Fruit fly (Drosophila melanogaster) whole organism, embryonic: Measurements from ENCODE around the gene CG33986.

Experiments used
- Atf3 ChIP-seq: fragments of 200-800 bp; sonication (Bioruptor generic); optimal IDR thresholded peaks from 3 replicates; lab custom pipeline; 2016; ENCODE audit warnings: missing biosample characterization, missing genetic modification characterization
- Atf6 ChIP-seq: fragments of 200-800 bp; sonication (Bioruptor generic); IDR thresholded peaks from 2 replicates; pipeline ENCODE4 v1.3.6; 2022; ENCODE audit warnings: missing biosample characterization, missing genetic modification characterization
- BEAF-32 ChIP-seq: fragments of 200-800 bp; sonication (Bioruptor generic); optimal IDR thresholded peaks from 3 replicates; lab custom pipeline; 2017; ENCODE audit warnings: missing biosample characterization, missing genetic modification characterization, mild to moderate bottlenecking, moderate library complexity, missing genetic modification reagents
- CG10366 ChIP-seq: fragments of 200-800 bp; sonication (Bioruptor generic); IDR thresholded peaks from 2 replicates; pipeline ENCODE4 v1.3.6; 2022; ENCODE audit warnings: missing biosample characterization, missing genetic modification characterization
- CG11093 ChIP-seq: fragments of 200-800 bp; sonication (Bioruptor generic); IDR thresholded peaks from 3 replicates; pipeline ENCODE4 v1.3.6; 2022; ENCODE audit warnings: missing biosample characterization, missing genetic modification characterization
- CG11398 ChIP-seq: fragments of 200-800 bp; sonication (Bioruptor generic); optimal IDR thresholded peaks from 2 replicates; lab custom pipeline; 2016; ENCODE audit warnings: missing biosample characterization, missing genetic modification characterization
- CG12769 ChIP-seq: fragments of 200-800 bp; sonication (Bioruptor generic); optimal IDR thresholded peaks from 2 replicates; lab custom pipeline; 2019; ENCODE audit warnings: missing biosample characterization, mild to moderate bottlenecking, missing genetic modification characterization, moderate library complexity
- CG15479 ChIP-seq: fragments of 200-800 bp; sonication (Bioruptor generic); optimal IDR thresholded peaks from 3 replicates; lab custom pipeline; 2019; ENCODE audit warnings: missing biosample characterization, mild to moderate bottlenecking, missing genetic modification characterization, moderate library complexity
- CG17328 ChIP-seq: fragments of 200-800 bp; sonication (Bioruptor generic); IDR thresholded peaks from 2 replicates; pipeline ENCODE4 v1.3.6; 2022; ENCODE audit warnings: missing biosample characterization, missing genetic modification characterization
- CG17361 ChIP-seq: fragments of 200-800 bp; sonication (Bioruptor generic); IDR thresholded peaks from 3 replicates; pipeline ENCODE4 v1.3.6; 2022; ENCODE audit warnings: missing biosample characterization, missing genetic modification characterization
- CG17912 ChIP-seq: fragments of 200-800 bp; sonication (Bioruptor generic); optimal IDR thresholded peaks from 2 replicates; lab custom pipeline; 2018; ENCODE audit warnings: missing biosample characterization, mild to moderate bottlenecking, missing genetic modification characterization
- CG2129 ChIP-seq: fragments of 200-800 bp; sonication (Bioruptor generic); IDR thresholded peaks from 2 replicates; pipeline ENCODE4 v1.3.6; 2022; ENCODE audit warnings: missing biosample characterization, missing genetic modification characterization; ENCODE audit not compliant: partially characterized antibody
- CG2678 ChIP-seq: fragments of 200-800 bp; sonication (Bioruptor generic); optimal IDR thresholded peaks from 3 replicates; lab custom pipeline; 2019; ENCODE audit warnings: missing biosample characterization, mild to moderate bottlenecking, missing genetic modification characterization, moderate library complexity
- CG3065 ChIP-seq: fragments of 200-800 bp; sonication (Bioruptor generic); optimal IDR thresholded peaks from 2 replicates; lab custom pipeline; 2016; ENCODE audit warnings: missing biosample characterization, missing genetic modification characterization
- CG32532 ChIP-seq: fragments of 200-800 bp; sonication (Bioruptor generic); IDR thresholded peaks from 2 replicates; pipeline ENCODE4 v1.3.6; 2022; ENCODE audit warnings: missing biosample characterization, missing genetic modification characterization
- CG33213 ChIP-seq: fragments of 200-800 bp; sonication (Bioruptor generic); optimal IDR thresholded peaks from 3 replicates; lab custom pipeline; 2016; ENCODE audit warnings: missing biosample characterization, missing genetic modification characterization
- CG34376 ChIP-seq: fragments of 200-800 bp; sonication (Bioruptor generic); optimal IDR thresholded peaks from 2 replicates; lab custom pipeline; 2018; ENCODE audit warnings: missing biosample characterization, mild to moderate bottlenecking, missing genetic modification characterization
- CG4820 ChIP-seq: fragments of 200-800 bp; sonication (Bioruptor generic); optimal IDR thresholded peaks from 3 replicates; lab custom pipeline; 2016; ENCODE audit warnings: missing biosample characterization, missing genetic modification characterization
- CG5245 ChIP-seq: fragments of 200-800 bp; sonication (Bioruptor generic); optimal IDR thresholded peaks from 3 replicates; lab custom pipeline; 2016; ENCODE audit warnings: missing biosample characterization, missing genetic modification characterization
- CG6175 ChIP-seq: fragments of 200-800 bp; sonication (Bioruptor generic); IDR thresholded peaks from 3 replicates; pipeline ENCODE4 v1.3.6; 2022; ENCODE audit warnings: missing biosample characterization, missing genetic modification characterization
- CG7963 ChIP-seq: fragments of 200-800 bp; sonication (Bioruptor generic); IDR thresholded peaks from 3 replicates; pipeline ENCODE4 v1.3.6; 2022; ENCODE audit warnings: missing biosample characterization, missing genetic modification characterization; ENCODE audit not compliant: partially characterized antibody
- CG9817 ChIP-seq: fragments of 200-800 bp; sonication (Bioruptor generic); optimal IDR thresholded peaks from 2 replicates; lab custom pipeline; 2018; ENCODE audit warnings: missing biosample characterization, mild to moderate bottlenecking, missing genetic modification characterization, moderate library complexity
- Chrac-16 ChIP-seq: fragments of 200-800 bp; sonication (Bioruptor generic); optimal IDR thresholded peaks from 3 replicates; lab custom pipeline; 2016; ENCODE audit warnings: missing biosample characterization, missing genetic modification characterization
- CoRest ChIP-seq: fragments of 200-800 bp; sonication (Bioruptor generic); optimal IDR thresholded peaks from 3 replicates; lab custom pipeline; 2018; ENCODE audit warnings: missing biosample characterization, mild to moderate bottlenecking, missing genetic modification characterization, moderate library complexity
- CrebB ChIP-seq: fragments of 200-800 bp; sonication (Bioruptor generic); optimal IDR thresholded peaks from 3 replicates; lab custom pipeline; 2018; ENCODE audit warnings: missing biosample characterization, mild to moderate bottlenecking, missing genetic modification characterization
- D19A ChIP-seq: fragments of 200-800 bp; optimal IDR thresholded peaks from 3 replicates; lab custom pipeline; 2019; ENCODE audit warnings: missing biosample characterization, mild to moderate bottlenecking, missing genetic modification characterization, moderate library complexity
- Dbx ChIP-seq: fragments of 200-800 bp; sonication (Bioruptor generic); IDR thresholded peaks from 3 replicates; pipeline ENCODE4 v1.3.6; 2022; ENCODE audit warnings: missing biosample characterization, missing genetic modification characterization
- E2f2 ChIP-seq: fragments of 200-800 bp; sonication (Bioruptor generic); IDR thresholded peaks from 2 replicates; pipeline ENCODE4 v1.3.6; 2022; ENCODE audit warnings: missing biosample characterization, missing genetic modification characterization
- Ets65A ChIP-seq: fragments of 200-800 bp; sonication (Bioruptor generic); peaks from one replicate; lab custom pipeline; 2016; ENCODE audit warnings: missing biosample characterization, missing genetic modification characterization
- Gsc ChIP-seq: fragments of 200-800 bp; sonication (Bioruptor generic); IDR thresholded peaks from 2 replicates; pipeline ENCODE4 v1.3.6; 2022; ENCODE audit warnings: missing biosample characterization, missing genetic modification characterization
- HmgD ChIP-seq: fragments of 200-800 bp; sonication (Bioruptor generic); optimal IDR thresholded peaks from 3 replicates; lab custom pipeline; 2016; ENCODE audit warnings: missing biosample characterization, missing genetic modification characterization
- Lim3 ChIP-seq: fragments of 200-800 bp; sonication (Bioruptor generic); IDR thresholded peaks from 2 replicates; pipeline ENCODE4 v1.3.6; 2022; ENCODE audit warnings: missing biosample characterization, missing genetic modification characterization
- Mrtf ChIP-seq: fragments of 200-800 bp; sonication (Bioruptor generic); IDR thresholded peaks from 3 replicates; pipeline ENCODE4 v1.3.6; 2022; ENCODE audit warnings: missing biosample characterization, missing genetic modification characterization
- Neu2 ChIP-seq: fragments of 200-800 bp; sonication (Bioruptor generic); optimal IDR thresholded peaks from 3 replicates; lab custom pipeline; 2016; ENCODE audit warnings: missing biosample characterization, missing genetic modification characterization, borderline replicate concordance
- Six4 ChIP-seq: fragments of 200-800 bp; sonication (Bioruptor generic); optimal IDR thresholded peaks from 2 replicates; lab custom pipeline; 2016; ENCODE audit warnings: missing biosample characterization, missing genetic modification characterization
- Taf1 ChIP-seq: fragments of 200-800 bp; sonication (Bioruptor generic); IDR thresholded peaks from 2 replicates; pipeline ENCODE4 v1.3.6; 2022; ENCODE audit warnings: missing biosample characterization, missing genetic modification characterization
- cwo ChIP-seq: fragments of 200-800 bp; sonication (Bioruptor generic); optimal IDR thresholded peaks from 3 replicates; lab custom pipeline; 2017; ENCODE audit warnings: missing biosample characterization, missing genetic modification characterization, mild to moderate bottlenecking, moderate library complexity, missing genetic modification reagents
- dimm ChIP-seq: fragments of 200-800 bp; sonication (Bioruptor generic); IDR thresholded peaks from 2 replicates; pipeline ENCODE4 v1.3.6; 2022; ENCODE audit warnings: missing biosample characterization, missing genetic modification characterization
- dmrt99B ChIP-seq: fragments of 200-800 bp; sonication (Bioruptor generic); optimal IDR thresholded peaks from 2 replicates; lab custom pipeline; 2018; ENCODE audit warnings: missing biosample characterization, mild to moderate bottlenecking, missing genetic modification characterization, moderate library complexity
- fd64A ChIP-seq: fragments of 200-800 bp; sonication (Bioruptor generic); optimal IDR thresholded peaks from 3 replicates; lab custom pipeline; 2018; ENCODE audit warnings: missing biosample characterization, mild to moderate bottlenecking, missing genetic modification characterization
- gce ChIP-seq: fragments of 200-800 bp; sonication (Bioruptor generic); IDR thresholded peaks from 3 replicates; pipeline ENCODE4 v1.3.6; 2022; ENCODE audit warnings: missing biosample characterization, missing genetic modification characterization
- ham ChIP-seq: fragments of 200-800 bp; sonication (Bioruptor generic); IDR thresholded peaks from 2 replicates; pipeline ENCODE4 v1.3.6; 2022; ENCODE audit warnings: missing biosample characterization, missing genetic modification characterization
- lab ChIP-seq: fragments of 200-800 bp; sonication (Bioruptor generic); optimal IDR thresholded peaks from 3 replicates; lab custom pipeline; 2017; ENCODE audit warnings: missing biosample characterization, missing genetic modification characterization, mild to moderate bottlenecking, moderate library complexity, missing genetic modification reagents
- nmo ChIP-seq: fragments of 200-800 bp; sonication (Bioruptor generic); optimal IDR thresholded peaks from 2 replicates; lab custom pipeline; 2018; ENCODE audit warnings: missing biosample characterization, mild to moderate bottlenecking, missing genetic modification characterization, moderate library complexity
- otp ChIP-seq: fragments of 200-800 bp; sonication (Bioruptor generic); IDR thresholded peaks from 3 replicates; pipeline ENCODE4, ENCODE4 v1.3.6; 2022; ENCODE audit warnings: missing biosample characterization, missing genetic modification characterization
- phol ChIP-seq: fragments of 200-800 bp; sonication (Bioruptor generic); optimal IDR thresholded peaks from 3 replicates; lab custom pipeline; 2018; ENCODE audit warnings: missing biosample characterization, mild to moderate bottlenecking, missing genetic modification characterization, moderate library complexity
- pum ChIP-seq: fragments of 200-800 bp; sonication (Bioruptor generic); optimal IDR thresholded peaks from 2 replicates; lab custom pipeline; 2016; ENCODE audit warnings: missing biosample characterization, missing genetic modification characterization
- scrt ChIP-seq: fragments of 200-800 bp; sonication (Bioruptor generic); optimal IDR thresholded peaks from 2 replicates; lab custom pipeline; 2018; ENCODE audit warnings: missing biosample characterization, mild to moderate bottlenecking, missing genetic modification characterization, moderate library complexity
- sim ChIP-seq: fragments of 200-800 bp; sonication (Bioruptor generic); IDR thresholded peaks from 2 replicates; pipeline ENCODE4 v1.3.6; 2022; ENCODE audit warnings: missing biosample characterization, missing genetic modification characterization
- twi ChIP-seq: fragments of 200-800 bp; optimal IDR thresholded peaks from 2 replicates; lab custom pipeline; 2019; ENCODE audit warnings: missing biosample characterization, mild to moderate bottlenecking, missing genetic modification characterization, moderate library complexity

CG33986 gene

DNA sequence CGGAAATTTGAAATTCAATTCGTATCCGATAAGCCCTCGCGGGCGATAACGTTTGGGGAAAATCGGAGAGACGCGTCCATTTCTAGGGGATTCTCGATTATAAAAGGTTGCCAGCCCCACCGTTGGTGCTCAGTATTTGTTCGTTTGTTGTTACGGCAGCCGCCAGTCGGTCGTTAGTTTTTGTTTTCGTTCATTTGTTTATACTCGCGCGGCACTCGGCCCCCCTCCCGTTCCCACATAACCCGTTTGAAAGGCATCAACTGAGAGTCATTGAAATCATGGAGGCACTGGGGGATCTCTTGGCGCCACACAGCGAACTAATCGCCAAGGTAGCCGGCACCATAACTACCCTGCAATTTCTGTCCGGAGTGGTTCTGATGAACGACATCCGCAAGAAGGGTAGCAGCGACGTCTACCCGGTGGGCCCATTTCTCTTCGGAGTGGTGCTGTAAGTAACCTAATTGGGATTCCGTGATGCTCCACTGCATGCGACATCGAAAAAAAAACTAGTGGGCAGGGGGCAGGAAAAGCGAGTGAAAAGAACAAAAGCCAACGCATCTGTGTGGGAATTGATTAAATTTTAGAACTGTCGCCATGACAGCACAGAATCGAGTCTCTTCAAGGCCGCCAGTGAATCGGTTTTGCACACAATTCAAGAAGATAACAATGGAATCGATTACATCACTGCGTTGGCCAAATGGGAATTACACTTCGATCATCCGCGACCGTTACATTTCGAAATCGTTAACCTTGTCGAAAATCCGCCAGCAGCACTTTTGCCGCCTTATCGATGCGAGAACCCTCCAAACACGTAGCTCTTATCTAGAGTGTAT is 24.0 kb downstream of the CG33986 start, which contains the start of gene CG7272 (continued):
- TF ChIP-seq Atf3 (GFP tag; lab: Kevin White, UChicago) (no peak), CG32532 (GFP tag; lab: Robert Waterston, UW) (peak; percentile 47), Ets65A (GFP tag; lab: Kevin White, UChicago) (no peak), CG33213 (no peak), ham (no peak), sim (GFP tag; lab: Robert Waterston, UW) (no peak), Chrac-16 (GFP tag; lab: Kevin White, UChicago) (no peak), CrebB (tag; lab: Kevin White, UChicago) (peak; percentile 53), CG4820 (GFP tag; lab: Kevin White, UChicago) (no peak), twi (tag; lab: Kevin White, UChicago) (no peak), Taf1 (GFP tag; lab: Robert Waterston, UW) (no peak), nmo (GFP tag; lab: Kevin White, UChicago) (peak; percentile 19), CG11093 (GFP tag; lab: Robert Waterston, UW) (no peak), HmgD (GFP tag; lab: Kevin White, UChicago) (no peak), Mrtf (GFP tag; lab: Robert Waterston, UW) (no peak), Lim3 (GFP tag; lab: Robert Waterston, UW) (no peak), Six4 (GFP tag; lab: Kevin White, UChicago) (no peak), CG7963 (no peak), CG5245 (GFP tag; lab: Kevin White, UChicago) (no peak), CG11398 (GFP tag; lab: Kevin White, UChicago) (no peak), scrt (GFP tag; lab: Kevin White, UChicago) (no peak), phol (tag; lab: Kevin White, UChicago) (no peak), dmrt99B (no peak), CG12769 (tag; lab: Kevin White, UChicago) (peak; percentile 74), lab (peak; percentile 44), Neu2 (no peak), CG9817 (tag; lab: Kevin White, UChicago) (no peak), CG17361 (GFP tag; lab: Robert Waterston, UW) (no peak), Atf6 (GFP tag; lab: Robert Waterston, UW) (peak; percentile 20; the same call in 1 of the 2 replicates), CG2129 (GFP tag; lab: Robert Waterston, UW) (no peak), CG10366 (no peak; the same call in 1 of the 2 replicates), Gsc (GFP tag; lab: Robert Waterston, UW) (no peak), CoRest (tag; lab: Kevin White, UChicago) (peak; percentile 9), otp (GFP tag; lab: Robert Waterston, UW) (0 out of 3 replicates have a peak, but pooled peaks have one; percentile 6), BEAF-32 (GFP tag; lab: Kevin White, UChicago) (peak; percentile 20), dimm (GFP tag; lab: Robert Waterston, UW) (no peak), fd64A (GFP tag; lab: Kevin White, UChicago) (no peak), E2f2 (GFP tag; lab: Robert Waterston, UW) (peak; percentile 97), Dbx (peak; percentile 69; the same call in 2 of the 3 replicates), gce (GFP tag; lab: Robert Waterston, UW) (0 out of 3 replicates have a peak, but pooled peaks have one; percentile 41), D19A (peak; percentile 73), CG17912 (GFP tag; lab: Kevin White, UChicago) (no peak), CG6175 (0 out of 3 replicates have a peak, but pooled peaks have one; percentile 22), CG17328 (GFP tag; lab: Robert Waterston, UW) (no peak), CG2678 (tag; lab: Kevin White, UChicago) (peak; percentile 24), pum (no peak), CG3065 (GFP tag; lab: Kevin White, UChicago) (no peak), CG34376 (GFP tag; lab: Kevin White, UChicago) (peak; percentile 52), cwo (GFP tag; lab: Kevin White, UChicago) (no peak), CG15479 (GFP tag; lab: Kevin White, UChicago) (no peak)
